Worm (Caenorhabditis elegans) whole organism, late embryonic: ENCODE results near the gene F18E9.8.
"Not testable (repeated sequence)": the region's sequence is repeated elsewhere in the genome, so short reads cannot be mapped to it uniquely, and the experiment has no call there.

ENCODE experiments used
- C08G9.2 ChIP-seq: sonication (generic microtip); optimal IDR thresholded peaks from 2 replicates; lab custom pipeline; 2016; ENCODE audit warnings: mild to moderate bottlenecking, missing genetic modification characterization, moderate library complexity, missing compliant biosample characterization
- ama-1 ChIP-seq: fragments of 150-350 bp; optimal IDR thresholded peaks from 2 replicates; lab custom pipeline; 2014
- ceh-9 ChIP-seq: sonication (generic microtip); optimal IDR thresholded peaks from 2 replicates; lab custom pipeline; 2016; ENCODE audit warnings: mild to moderate bottlenecking, missing genetic modification characterization, inconsistent platforms, missing compliant biosample characterization
- mec-3 ChIP-seq: sonication (generic microtip); optimal IDR thresholded peaks from 2 replicates; lab custom pipeline; 2016; ENCODE audit warnings: borderline replicate concordance, missing genetic modification characterization, missing compliant biosample characterization
- pag-3 ChIP-seq: sonication (generic microtip); optimal IDR thresholded peaks from 2 replicates; lab custom pipeline; 2016; ENCODE audit warnings: missing compliant biosample characterization, missing genetic modification characterization, borderline replicate concordance
- pha-4 ChIP-seq: fragments of 150-350 bp; optimal IDR thresholded peaks from 2 replicates; lab custom pipeline; 2018; ENCODE audit warnings: missing biosample characterization, missing genetic modification reagents, missing genetic modification characterization
- rnt-1 ChIP-seq: sonication (generic microtip); optimal IDR thresholded peaks from 2 replicates; lab custom pipeline; 2016; ENCODE audit warnings: missing genetic modification characterization, missing compliant biosample characterization
- unc-3 ChIP-seq, 2 experiments: fragments of 200-800 bp in 1 of 2; sonication (Bioruptor generic) in 1 of 2; sonication (generic microtip) in 1 of 2; conservative IDR thresholded peaks in 1 of 2; optimal IDR thresholded peaks in 1 of 2; 2 replicates each; pipeline versions ENCODE4 v1.3.6 to Lab custom; 2016 to 2022; ENCODE audit warnings: missing compliant biosample characterization in 2 of 2, missing genetic modification characterization in 2 of 2, missing genetic modification reagents in 1 of 2
- unc-42 ChIP-seq: sonication (generic microtip); optimal IDR thresholded peaks from 2 replicates; lab custom pipeline; 2016; ENCODE audit warnings: missing genotype, missing genetic modification characterization, missing compliant biosample characterization
- unc-55 ChIP-seq: sonication (generic microtip); optimal IDR thresholded peaks from 2 replicates; lab custom pipeline; 2017; ENCODE audit warnings: missing biosample characterization, missing genetic modification reagents, missing genetic modification characterization

ce11 chrX:8535006-8535405 is 46.3 kb downstream of the F18E9.8 start, which contains the start of gene nspc-1:
- not testable (repeated sequence) for TF ChIP-seq unc-3 (GFP tag; conservative IDR thresholded peaks at IDR 0.05; lab: Robert Waterston, UW); unc-3 (tag; optimal IDR thresholded peaks at IDR 0.05; lab: Kevin White, UChicago); ama-1 (lab: Kevin White, UChicago); pha-4; unc-42 (tag; lab: Kevin White, UChicago); pag-3; rnt-1 (tag; lab: Kevin White, UChicago); unc-55 (GFP tag; lab: Kevin White, UChicago); ceh-9 (tag; lab: Kevin White, UChicago); C08G9.2 (tag; lab: Kevin White, UChicago); mec-3 (tag; lab: Kevin White, UChicago)
